Worm (Caenorhabditis elegans) whole organism, young adult: Measurements from ENCODE around the gene irld-47.
A peak's percentile ranks its signal among the peaks of the same experiment; 100 is the strongest.

Experiments used
- F22D6.2 ChIP-seq: sonication (generic microtip); optimal IDR thresholded peaks from 2 replicates; lab custom pipeline; 2016; ENCODE audit warnings: mild to moderate bottlenecking, missing genetic modification characterization, missing compliant biosample characterization
- F33H1.4 ChIP-seq: fragments of 200-800 bp; sonication (Bioruptor generic); IDR thresholded peaks from 2 replicates; pipeline ENCODE4 v1.3.6; 2022; ENCODE audit warnings: missing genetic modification reagents, missing genetic modification characterization, missing compliant biosample characterization
- F37B4.10 ChIP-seq: fragments of 200-800 bp; sonication (Bioruptor generic); IDR thresholded peaks from 2 replicates; pipeline ENCODE4 v1.3.6; 2022; ENCODE audit warnings: missing genetic modification characterization, missing compliant biosample characterization
- F57C9.4 ChIP-seq: sonication (generic microtip); optimal IDR thresholded peaks from 2 replicates; lab custom pipeline; 2017; ENCODE audit warnings: mild to moderate bottlenecking, missing genetic modification characterization, missing compliant biosample characterization
- K12H6.12 ChIP-seq: fragments of 200-800 bp; sonication (Bioruptor generic); optimal IDR thresholded peaks from 2 replicates; lab custom pipeline; 2018; ENCODE audit warnings: mild to moderate bottlenecking, missing genetic modification characterization, missing compliant biosample characterization
- T07F8.4 ChIP-seq: sonication (generic microtip); optimal IDR thresholded peaks from 2 replicates; lab custom pipeline; 2016; ENCODE audit warnings: mild to moderate bottlenecking, missing genetic modification characterization, moderate library complexity, missing compliant biosample characterization
- Y53F4B.3 ChIP-seq: fragments of 200-800 bp; sonication (Bioruptor generic); IDR thresholded peaks from 2 replicates; pipeline ENCODE4 v1.3.6; 2022; ENCODE audit warnings: missing genetic modification reagents, missing genetic modification characterization, missing compliant biosample characterization
- Y56A3A.18 ChIP-seq: fragments of 200-800 bp; sonication (Bioruptor generic); IDR thresholded peaks from 2 replicates; pipeline ENCODE4 v1.3.6; 2022; ENCODE audit warnings: missing genetic modification reagents, missing genetic modification characterization, missing compliant biosample characterization
- Y79H2A.3 ChIP-seq: fragments of 200-800 bp; sonication (Bioruptor generic); conservative IDR thresholded peaks from 2 replicates; pipeline ENCODE4 v1.3.6; 2022; ENCODE audit warnings: missing genetic modification reagents, missing genetic modification characterization, missing compliant biosample characterization
- aptf-2 ChIP-seq: fragments of 200-800 bp; sonication (Bioruptor generic); conservative IDR thresholded peaks from 2 replicates; pipeline ENCODE4 v1.3.6; 2022; ENCODE audit warnings: missing genetic modification reagents, missing genetic modification characterization, missing compliant biosample characterization
- aptf-3 ChIP-seq: fragments of 200-800 bp; sonication (Bioruptor generic); IDR thresholded peaks from 2 replicates; pipeline ENCODE4 v1.3.6; 2022; ENCODE audit warnings: missing genetic modification characterization, missing compliant biosample characterization
- athp-1 ChIP-seq: sonication (generic microtip); optimal IDR thresholded peaks from 2 replicates; lab custom pipeline; 2017; ENCODE audit warnings: mild to moderate bottlenecking, missing genetic modification characterization, missing compliant biosample characterization
- attf-5 ChIP-seq: fragments of 200-800 bp; sonication (Bioruptor generic); optimal IDR thresholded peaks from 2 replicates; lab custom pipeline; 2018; ENCODE audit warnings: mild to moderate bottlenecking, missing genetic modification characterization, missing compliant biosample characterization
- ccch-3 ChIP-seq: fragments of 200-800 bp; sonication (Bioruptor generic); optimal IDR thresholded peaks from 2 replicates; lab custom pipeline; 2018; ENCODE audit warnings: mild to moderate bottlenecking, missing genetic modification characterization, missing compliant biosample characterization
- die-1 ChIP-seq: sonication (generic microtip); optimal IDR thresholded peaks from 2 replicates; lab custom pipeline; 2016; ENCODE audit warnings: missing genotype, mild to moderate bottlenecking, missing genetic modification characterization, missing compliant biosample characterization
- efl-1 ChIP-seq: fragments of 150-350 bp; optimal IDR thresholded peaks from 2 replicates; lab custom pipeline; 2014; ENCODE audit warnings: missing biosample characterization, missing genetic modification reagents, missing genetic modification characterization
- egl-18 ChIP-seq: fragments of 200-800 bp; sonication (Bioruptor generic); IDR thresholded peaks from 2 replicates; pipeline ENCODE4 v1.3.6; 2022; ENCODE audit warnings: missing genetic modification reagents, missing genetic modification characterization, missing compliant biosample characterization
- egrh-3 ChIP-seq: fragments of 200-800 bp; sonication (Bioruptor generic); IDR thresholded peaks from 2 replicates; pipeline ENCODE4 v1.3.6; 2022; ENCODE audit warnings: missing genetic modification reagents, missing genetic modification characterization, missing compliant biosample characterization
- fkh-3 ChIP-seq: sonication (generic microtip); optimal IDR thresholded peaks from 2 replicates; lab custom pipeline; 2016; ENCODE audit warnings: mild to moderate bottlenecking, missing genetic modification characterization, missing compliant biosample characterization
- hmg-1.2 ChIP-seq: fragments of 200-800 bp; sonication (Bioruptor generic); IDR thresholded peaks from 2 replicates; pipeline ENCODE4 v1.3.6; 2022; ENCODE audit warnings: missing genetic modification reagents, missing genetic modification characterization, missing compliant biosample characterization
- lin-26 ChIP-seq: fragments of 200-800 bp; sonication (Bioruptor generic); IDR thresholded peaks from 2 replicates; pipeline ENCODE4 v1.3.6; 2022; ENCODE audit warnings: missing genetic modification reagents, missing genetic modification characterization, missing compliant biosample characterization
- lsl-1 ChIP-seq: fragments of 200-800 bp; sonication (Bioruptor generic); optimal IDR thresholded peaks from 2 replicates; lab custom pipeline; 2018; ENCODE audit warnings: mild to moderate bottlenecking, missing genetic modification characterization, moderate library complexity, missing compliant biosample characterization
- nfyb-1 ChIP-seq: fragments of 200-800 bp; sonication (Bioruptor generic); IDR thresholded peaks from 2 replicates; pipeline ENCODE4 v1.3.6; 2022; ENCODE audit warnings: missing genetic modification reagents, missing genetic modification characterization, missing compliant biosample characterization
- nhr-90 ChIP-seq: sonication (generic microtip); optimal IDR thresholded peaks from 2 replicates; lab custom pipeline; 2016; ENCODE audit warnings: missing genotype, mild to moderate bottlenecking, missing genetic modification characterization, missing compliant biosample characterization
- rec-8 ChIP-seq, 2 experiments: sonication (generic microtip); optimal IDR thresholded peaks; 2 replicates each; lab custom pipeline; 2016; ENCODE audit warnings: mild to moderate bottlenecking in 2 of 2, missing genetic modification characterization in 2 of 2, missing genetic modification reagents in 2 of 2, missing genotype in 2 of 2, missing biosample characterization in 1 of 2, missing compliant biosample characterization in 1 of 2, moderate library complexity in 1 of 2
- repo-1 ChIP-seq: sonication (generic microtip); optimal IDR thresholded peaks from 2 replicates; lab custom pipeline; 2017; ENCODE audit warnings: mild to moderate bottlenecking, missing genetic modification characterization, missing compliant biosample characterization
- sea-2 ChIP-seq: fragments of 200-800 bp; sonication (Bioruptor generic); IDR thresholded peaks from 2 replicates; pipeline ENCODE4 v1.3.6; 2022; ENCODE audit warnings: missing genetic modification characterization, missing compliant biosample characterization
- snpc-1.3 ChIP-seq: sonication (generic microtip); optimal IDR thresholded peaks from 2 replicates; lab custom pipeline; 2017; ENCODE audit warnings: missing genetic modification characterization, mild to moderate bottlenecking, missing compliant biosample characterization, antibody characterized with exemption, moderate library complexity, missing genotype, missing genetic modification reagents; ENCODE audit not compliant: insufficient read depth
- somi-1 ChIP-seq: fragments of 200-800 bp; sonication (Bioruptor generic); optimal IDR thresholded peaks from 2 replicates; lab custom pipeline; 2018; ENCODE audit warnings: mild to moderate bottlenecking, missing genetic modification characterization, missing compliant biosample characterization
- unc-130 ChIP-seq: sonication (generic microtip); optimal IDR thresholded peaks from 2 replicates; lab custom pipeline; 2016; ENCODE audit warnings: missing genetic modification reagents, missing genetic modification characterization, missing compliant biosample characterization
- xnd-1 ChIP-seq: sonication (generic microtip); optimal IDR thresholded peaks from 2 replicates; lab custom pipeline; 2016; ENCODE audit warnings: missing genotype, missing genetic modification reagents, missing genetic modification characterization, missing compliant biosample characterization
- zim-3 ChIP-seq: sonication (generic microtip); optimal IDR thresholded peaks from 2 replicates; lab custom pipeline; 2017; ENCODE audit warnings: mild to moderate bottlenecking, missing genetic modification characterization, moderate library complexity, missing compliant biosample characterization
- ztf-25 ChIP-seq: fragments of 200-800 bp; sonication (Bioruptor generic); IDR thresholded peaks from 2 replicates; pipeline ENCODE4 v1.3.6; 2022; ENCODE audit warnings: missing genetic modification reagents, missing genetic modification characterization, missing compliant biosample characterization
- ztf-28 ChIP-seq: fragments of 200-800 bp; sonication (Bioruptor generic); IDR thresholded peaks from 2 replicates; pipeline ENCODE4 v1.3.6; 2022; ENCODE audit warnings: missing genetic modification reagents, missing genetic modification characterization, missing compliant biosample characterization
- ztf-3 ChIP-seq: fragments of 200-800 bp; sonication (Bioruptor generic); optimal IDR thresholded peaks from 2 replicates; lab custom pipeline; 2018; ENCODE audit warnings: mild to moderate bottlenecking, missing genetic modification characterization, missing compliant biosample characterization
- ztf-6 ChIP-seq: fragments of 200-800 bp; sonication (Bioruptor generic); IDR thresholded peaks from 2 replicates; pipeline ENCODE4 v1.3.6; 2022; ENCODE audit warnings: missing genetic modification reagents, missing genetic modification characterization, missing compliant biosample characterization

irld-47 gene

ce11 chrII:7839703-7840102 lies 17.3 kb upstream of the irld-47 start:
- TF ChIP-seq rec-8 (tag; optimal IDR thresholded peaks at IDR 0.05; lab: Kevin White, UChicago) (no peak), die-1 (no peak), ztf-28 (no peak), lsl-1 (GFP tag; lab: Kevin White, UChicago) (no peak), efl-1 (GFP tag; lab: Kevin White, UChicago) (no peak), zim-3 (tag; lab: Kevin White, UChicago) (no peak), Y53F4B.3 (GFP tag; lab: Robert Waterston, UW) (no peak), ccch-3 (GFP tag; lab: Kevin White, UChicago) (no peak), aptf-2 (GFP tag; lab: Robert Waterston, UW) (no peak), ztf-3 (no peak), attf-5 (GFP tag; lab: Kevin White, UChicago) (no peak)

- TF ChIP-seq fkh-3 (tag; lab: Kevin White, UChicago): no peak
- no peak for TF ChIP-seq T07F8.4 (tag; lab: Kevin White, UChicago)
- peak; percentile 76 for TF ChIP-seq hmg-1.2
- no peak for TF ChIP-seq ccch-3 (GFP tag; lab: Kevin White, UChicago)
- TF ChIP-seq, all 124 proteins: peak for 1
Measured at ce11 chrII:7838661-7839060, 16.3 kb upstream of the irld-47 start.

ce11 chrII:7836613-7837226 lies 14.4 kb upstream of the irld-47 start:
- TF ChIP-seq somi-1 (GFP tag; lab: Kevin White, UChicago) (peak; percentile 40), ztf-28 (no peak), fkh-3 (tag; lab: Kevin White, UChicago) (no peak), nfyb-1 (GFP tag; lab: Robert Waterston, UW) (0 out of 2 replicates have a peak, but pooled peaks have one; percentile 7), F37B4.10 (GFP tag; lab: Robert Waterston, UW) (no peak), snpc-1.3 (tag; lab: Kevin White, UChicago) (no peak), K12H6.12 (tag; lab: Kevin White, UChicago) (peak; percentile 61), lin-26 (GFP tag; lab: Robert Waterston, UW) (no peak), sea-2 (GFP tag; lab: Robert Waterston, UW) (no peak), rec-8 (tag; optimal IDR thresholded peaks at IDR 0.05; lab: Kevin White, UChicago) (no peak), egl-18 (GFP tag; lab: Robert Waterston, UW) (no peak)

- TF ChIP-seq aptf-3 (no peak), ztf-6 (GFP tag; lab: Robert Waterston, UW) (no peak), ztf-25 (GFP tag; lab: Robert Waterston, UW) (no peak), unc-130 (GFP tag; lab: Kevin White, UChicago) (no peak), Y53F4B.3 (GFP tag; lab: Robert Waterston, UW) (no peak), athp-1 (no peak), F22D6.2 (tag; lab: Kevin White, UChicago) (no peak), F33H1.4 (GFP tag; lab: Robert Waterston, UW) (no peak), xnd-1 (tag; lab: Kevin White, UChicago) (no peak), Y56A3A.18 (GFP tag; lab: Robert Waterston, UW) (no peak), repo-1 (tag; lab: Kevin White, UChicago) (no peak), egrh-3 (GFP tag; lab: Robert Waterston, UW) (no peak), Y79H2A.3 (no peak), aptf-2 (GFP tag; lab: Robert Waterston, UW) (no peak), nhr-90 (no peak), F57C9.4 (tag; lab: Kevin White, UChicago) (no peak)
Measured at ce11 chrII:7835314-7835713, 13.0 kb upstream of the irld-47 start, which contains the start of gene cex-2. TSS of gene cex-2 (minus strand) at chrII:7835414.
